Worm (Caenorhabditis elegans): Measurements from ENCODE around the gene F49H12.3.

- TF ChIP-seq fkh-4 (tag; optimal IDR thresholded peaks at IDR 0.05; ENCODE audit: borderline replicate concordance) (no peak), Y116A8C.19 (tag; optimal IDR thresholded peaks at IDR 0.05; ENCODE audit: borderline replicate concordance) (no peak), ztf-11 (tag; optimal IDR thresholded peaks at IDR 0.05) (no peak), ama-1 (optimal IDR thresholded peaks at IDR 0.05) (no peak), fos-1 (tag; optimal IDR thresholded peaks at IDR 0.05) (no peak), skn-1 (tag; optimal IDR thresholded peaks at IDR 0.05) (no peak), C04F5.9 (tag; optimal IDR thresholded peaks at IDR 0.05) (no peak)
Measured at ce11 chrX:2078822-2079221, 5.4 kb upstream of the F49H12.3 start.
